Worm (Caenorhabditis elegans) whole organism, L3 larva: Measurements from ENCODE around the gene F17C8.9.
A peak's percentile ranks its signal among the peaks of the same experiment; 100 is the strongest.

Experiments used
- R02D3.7 ChIP-seq: fragments of 150-350 bp; optimal IDR thresholded peaks from 2 replicates; lab custom pipeline; 2014; ENCODE audit warnings: missing biosample characterization, missing genetic modification characterization
- ama-1 ChIP-seq: fragments of 150-350 bp; optimal IDR thresholded peaks from 2 replicates; lab custom pipeline; 2018
- ceh-16 ChIP-seq: sonication (generic microtip); optimal IDR thresholded peaks from 2 replicates; lab custom pipeline; 2017; ENCODE audit warnings: missing biosample characterization, missing genetic modification characterization
- ceh-28 ChIP-seq: fragments of 150-350 bp; optimal IDR thresholded peaks from 2 replicates; lab custom pipeline; 2014; ENCODE audit warnings: missing biosample characterization, missing genetic modification reagents, missing genetic modification characterization
- ceh-82 ChIP-seq: fragments of 150-350 bp; optimal IDR thresholded peaks from 2 replicates; lab custom pipeline; 2014; ENCODE audit warnings: missing biosample characterization, missing genetic modification characterization
- ceh-9 ChIP-seq: sonication (generic microtip); optimal IDR thresholded peaks from 2 replicates; lab custom pipeline; 2018; ENCODE audit warnings: missing biosample characterization, missing genetic modification characterization
- daf-12 ChIP-seq: fragments of 150-350 bp; optimal IDR thresholded peaks from 2 replicates; lab custom pipeline; 2014; ENCODE audit warnings: missing biosample characterization, missing genetic modification reagents, missing genetic modification characterization
- egl-27 ChIP-seq: sonication (generic microtip); optimal IDR thresholded peaks from 4 replicates; lab custom pipeline; 2017; ENCODE audit warnings: missing biosample characterization, missing genetic modification reagents, missing genetic modification characterization
- elt-1 ChIP-seq: fragments of 150-350 bp; optimal IDR thresholded peaks from 2 replicates; lab custom pipeline; 2014; ENCODE audit warnings: missing biosample characterization, missing genetic modification characterization
- elt-2 ChIP-seq: sonication (generic microtip); optimal IDR thresholded peaks from 2 replicates; lab custom pipeline; 2016; ENCODE audit warnings: missing genetic modification reagents, mild to moderate bottlenecking, missing genetic modification characterization, missing compliant biosample characterization
- fkh-10 ChIP-seq: sonication (generic microtip); optimal IDR thresholded peaks from 2 replicates; lab custom pipeline; 2017; ENCODE audit warnings: missing biosample characterization, missing genetic modification reagents, missing genetic modification characterization
- fkh-2 ChIP-seq: fragments of 150-350 bp; optimal IDR thresholded peaks from 2 replicates; lab custom pipeline; 2014; ENCODE audit warnings: missing biosample characterization, missing genetic modification reagents, missing genetic modification characterization
- fos-1 ChIP-seq: fragments of 150-350 bp; optimal IDR thresholded peaks from 2 replicates; lab custom pipeline; 2014; ENCODE audit warnings: missing biosample characterization, missing genetic modification characterization
- hmg-11 ChIP-seq: sonication (generic microtip); optimal IDR thresholded peaks from 2 replicates; lab custom pipeline; 2016; ENCODE audit warnings: missing genetic modification characterization, missing compliant biosample characterization
- lin-15B ChIP-seq: fragments of 150-350 bp; optimal IDR thresholded peaks from 2 replicates; lab custom pipeline; 2014; ENCODE audit warnings: missing biosample characterization, missing genetic modification characterization
- lsy-12 ChIP-seq: sonication (generic microtip); optimal IDR thresholded peaks from 2 replicates; lab custom pipeline; 2016; ENCODE audit warnings: mild to moderate bottlenecking, missing genetic modification characterization, missing compliant biosample characterization
- mdl-1 ChIP-seq: fragments of 150-350 bp; optimal IDR thresholded peaks from 2 replicates; lab custom pipeline; 2014; ENCODE audit warnings: missing biosample characterization, missing genetic modification characterization
- mml-1 ChIP-seq: fragments of 150-350 bp; sonication (generic microtip); optimal IDR thresholded peaks from 3 replicates; lab custom pipeline; 2014; ENCODE audit warnings: missing biosample characterization, missing genetic modification characterization
- nfya-1 ChIP-seq: sonication (generic microtip); optimal IDR thresholded peaks from 2 replicates; lab custom pipeline; 2017; ENCODE audit warnings: missing genetic modification characterization, mild to moderate bottlenecking, missing compliant biosample characterization, antibody characterized with exemption, moderate library complexity; ENCODE audit not compliant: insufficient read depth
- nhr-11 ChIP-seq: fragments of 150-350 bp; optimal IDR thresholded peaks from 2 replicates; lab custom pipeline; 2014; ENCODE audit warnings: missing biosample characterization, missing genetic modification characterization
- nhr-12 ChIP-seq: fragments of 150-350 bp; optimal IDR thresholded peaks from 2 replicates; lab custom pipeline; 2014; ENCODE audit warnings: missing biosample characterization, missing genetic modification characterization
- nhr-23 ChIP-seq: fragments of 150-350 bp; optimal IDR thresholded peaks from 2 replicates; lab custom pipeline; 2014; ENCODE audit warnings: missing biosample characterization, missing genetic modification reagents, missing genetic modification characterization
- nhr-237 ChIP-seq: fragments of 150-350 bp; optimal IDR thresholded peaks from 2 replicates; lab custom pipeline; 2014; ENCODE audit warnings: missing biosample characterization, missing genetic modification characterization
- nhr-28 ChIP-seq: fragments of 150-350 bp; optimal IDR thresholded peaks from 2 replicates; lab custom pipeline; 2014; ENCODE audit warnings: missing biosample characterization, missing genetic modification characterization
- nhr-43 ChIP-seq: sonication (generic microtip); optimal IDR thresholded peaks from 2 replicates; lab custom pipeline; 2016; ENCODE audit warnings: mild to moderate bottlenecking, missing genetic modification characterization, missing compliant biosample characterization; ENCODE audit not compliant: poor library complexity, severe bottlenecking
- nhr-67 ChIP-seq: fragments of 150-350 bp; optimal IDR thresholded peaks from 2 replicates; lab custom pipeline; 2014; ENCODE audit warnings: missing biosample characterization, missing genetic modification characterization
- nhr-76 ChIP-seq: fragments of 150-350 bp; sonication (generic microtip); optimal IDR thresholded peaks from 5 replicates; lab custom pipeline; 2014; ENCODE audit warnings: missing biosample characterization, missing genetic modification characterization
- pha-4 ChIP-seq: fragments of 150-350 bp; optimal IDR thresholded peaks from 2 replicates; lab custom pipeline; 2014; ENCODE audit warnings: missing biosample characterization, missing genetic modification reagents, missing genetic modification characterization
- pqm-1 ChIP-seq: fragments of 150-350 bp; optimal IDR thresholded peaks from 2 replicates; lab custom pipeline; 2017; ENCODE audit warnings: missing biosample characterization, missing genetic modification characterization, inconsistent platforms
- sea-2 ChIP-seq: fragments of 150-350 bp; sonication (generic microtip); optimal IDR thresholded peaks from 4 replicates; lab custom pipeline; 2014; ENCODE audit warnings: missing biosample characterization, missing genetic modification reagents, missing genetic modification characterization
- skn-1 ChIP-seq: fragments of 150-350 bp; optimal IDR thresholded peaks from 2 replicates; lab custom pipeline; 2014; ENCODE audit warnings: missing biosample characterization, missing genetic modification characterization
- snpc-4 ChIP-seq: fragments of 150-350 bp; optimal IDR thresholded peaks from 2 replicates; lab custom pipeline; 2014; ENCODE audit warnings: missing biosample characterization, missing genetic modification characterization
- tbx-2 ChIP-seq: sonication (generic microtip); optimal IDR thresholded peaks from 2 replicates; lab custom pipeline; 2016; ENCODE audit warnings: mild to moderate bottlenecking, missing genetic modification characterization, missing compliant biosample characterization
- unc-39 ChIP-seq: sonication (generic microtip); optimal IDR thresholded peaks from 4 replicates; lab custom pipeline; 2017; ENCODE audit warnings: missing biosample characterization, missing genetic modification characterization
- unc-62 ChIP-seq: fragments of 150-350 bp; sonication (generic microtip); optimal IDR thresholded peaks from 4 replicates; lab custom pipeline; 2014; ENCODE audit warnings: missing biosample characterization, missing genetic modification reagents, missing genetic modification characterization
- ztf-11 ChIP-seq: fragments of 150-350 bp; optimal IDR thresholded peaks from 2 replicates; lab custom pipeline; 2014; ENCODE audit warnings: missing biosample characterization, missing genetic modification characterization
- ztf-4 ChIP-seq: fragments of 150-350 bp; optimal IDR thresholded peaks from 2 replicates; lab custom pipeline; 2014; ENCODE audit warnings: missing biosample characterization, missing genetic modification characterization

Gene F17C8.9

ce11 chrIII:4756983-4757382 is 22.8 kb downstream of the F17C8.9 start, which contains the start of gene fbxl-2 (continued):
- TF ChIP-seq ceh-16 (tag; lab: Kevin White, UChicago), result no peak
- no peak for TF ChIP-seq mdl-1 (tag; lab: Kevin White, UChicago)
- peak; percentile 88 for TF ChIP-seq ceh-28 (tag; lab: Kevin White, UChicago)
- TF ChIP-seq hmg-11 (tag; lab: Kevin White, UChicago), result peak; percentile 83
- TF ChIP-seq sea-2 (GFP tag; lab: Kevin White, UChicago), result no peak
- TF ChIP-seq nhr-76, result peak; percentile 13
- TF ChIP-seq egl-27 (tag; lab: Kevin White, UChicago), result no peak
- TF ChIP-seq tbx-2 (tag; lab: Kevin White, UChicago), result peak; percentile 91
- TF ChIP-seq pha-4 (tag; lab: Kevin White, UChicago), result peak; percentile 98
- TF ChIP-seq ztf-4 (tag; lab: Kevin White, UChicago), result peak; percentile 81
- peak; percentile 96 for TF ChIP-seq nhr-23 (tag; lab: Kevin White, UChicago)
- peak; percentile 67 for TF ChIP-seq fos-1 (tag; lab: Kevin White, UChicago)
- peak; percentile 97 for TF ChIP-seq R02D3.7 (tag; lab: Kevin White, UChicago)

ce11 chrIII:4762846-4763245 is 28.7 kb downstream of the F17C8.9 start:
- TF ChIP-seq fkh-2 (tag; lab: Kevin White, UChicago), result no peak
- no peak for TF ChIP-seq ceh-82 (tag; lab: Kevin White, UChicago)
- no peak for TF ChIP-seq nfya-1 (tag; lab: Kevin White, UChicago)
- no peak for TF ChIP-seq nhr-11 (tag; lab: Kevin White, UChicago)
- TF ChIP-seq, all 47 proteins: peak for 0

- TF ChIP-seq ama-1 (lab: Kevin White, UChicago), result no peak
- TF ChIP-seq nhr-237 (tag; lab: Kevin White, UChicago), result no peak
- no peak for TF ChIP-seq ztf-4 (tag; lab: Kevin White, UChicago)
- no peak for TF ChIP-seq daf-12
- no peak for TF ChIP-seq fkh-10
Observed at ce11 chrIII:4763509-4763908, 29.4 kb downstream of the F17C8.9 start, which contains the start of gene B0393.4. Gene B0393.4, minus strand, starts transcription at chrIII:4763609.

- no peak for TF ChIP-seq ztf-11
- no peak for TF ChIP-seq fkh-10
- TF ChIP-seq snpc-4 (tag; lab: Kevin White, UChicago), result no peak
- TF ChIP-seq mdl-1 (tag; lab: Kevin White, UChicago), result no peak
- no peak for TF ChIP-seq nhr-76
- no peak for TF ChIP-seq nfya-1 (tag; lab: Kevin White, UChicago)
- no peak for TF ChIP-seq tbx-2 (tag; lab: Kevin White, UChicago)
- TF ChIP-seq nhr-43, result no peak
- no peak for TF ChIP-seq ceh-9 (tag; lab: Kevin White, UChicago)
- TF ChIP-seq R02D3.7 (tag; lab: Kevin White, UChicago), result no peak
- TF ChIP-seq unc-62, result no peak
- TF ChIP-seq ceh-82 (tag; lab: Kevin White, UChicago), result no peak
- no peak for TF ChIP-seq mml-1
- TF ChIP-seq fkh-2 (tag; lab: Kevin White, UChicago), result no peak
Observed at ce11 chrIII:4765474-4765873, 31.3 kb downstream of the F17C8.9 start, which contains the start of gene B0393.5. Gene B0393.5, plus strand, starts transcription at chrIII:4765774.

- no peak for TF ChIP-seq snpc-4 (tag; lab: Kevin White, UChicago)
- no peak for TF ChIP-seq lin-15B
- no peak for TF ChIP-seq nhr-237 (tag; lab: Kevin White, UChicago)
- no peak for TF ChIP-seq elt-2
- no peak for TF ChIP-seq ztf-4 (tag; lab: Kevin White, UChicago)
- no peak for TF ChIP-seq nhr-28
- no peak for TF ChIP-seq ceh-82 (tag; lab: Kevin White, UChicago)
- no peak for TF ChIP-seq nhr-43
- TF ChIP-seq ztf-11, result no peak
- TF ChIP-seq unc-39 (tag; lab: Kevin White, UChicago), result no peak
- TF ChIP-seq lsy-12 (tag; lab: Kevin White, UChicago), result no peak
- TF ChIP-seq pqm-1, result no peak
- no peak for TF ChIP-seq nhr-67 (tag; lab: Kevin White, UChicago)
- TF ChIP-seq ama-1 (lab: Kevin White, UChicago), result no peak
- TF ChIP-seq skn-1 (tag; lab: Kevin White, UChicago), result no peak
- TF ChIP-seq fkh-10, result no peak
- TF ChIP-seq nhr-12 (tag; lab: Kevin White, UChicago), result no peak
- TF ChIP-seq elt-1 (tag; lab: Kevin White, UChicago), result no peak
Observed at ce11 chrIII:4766842-4767241, 32.7 kb downstream of the F17C8.9 start.
